Fruit fly (Drosophila melanogaster): ENCODE results near the gene Spn38F.

DNA sequence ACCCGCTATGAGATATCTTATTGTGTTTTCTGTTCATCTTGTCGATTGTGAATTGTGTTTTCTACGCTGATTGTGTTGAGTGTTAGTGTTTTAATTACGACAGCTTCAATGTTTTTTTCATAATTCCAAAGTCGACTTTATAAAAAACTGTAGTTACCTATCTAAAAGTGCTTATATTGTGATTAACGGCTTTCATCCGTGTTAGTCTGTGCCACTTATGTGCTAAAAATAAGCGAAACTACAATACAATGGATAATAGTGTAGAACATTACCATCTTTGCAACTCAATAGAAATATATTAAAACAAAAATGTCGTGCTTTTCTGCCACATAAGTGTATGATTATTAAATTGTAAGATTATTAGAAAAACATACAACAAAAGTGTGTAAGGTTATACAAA is 21.6 kb downstream of the Spn38F start, which contains the start of gene CG33322:
- TF ChIP-seq Dfd (GFP tag; optimal IDR thresholded peaks at IDR 0.05) (no peak), psq (GFP tag; optimal IDR thresholded peaks at IDR 0.05) (no peak), fru (GFP tag; optimal IDR thresholded peaks at IDR 0.05) (no peak), Hr78 (GFP tag; optimal IDR thresholded peaks at IDR 0.05) (no peak), Abd-B (GFP tag; optimal IDR thresholded peaks at IDR 0.05) (no peak), Rel (GFP tag; optimal IDR thresholded peaks at IDR 0.05) (no peak), Rel (tag; optimal IDR thresholded peaks at IDR 0.05) (no peak), HLH106 (tag; optimal IDR thresholded peaks at IDR 0.05) (no peak), Sp1 (GFP tag; optimal IDR thresholded peaks at IDR 0.05) (no peak), lola (GFP tag; optimal IDR thresholded peaks at IDR 0.05) (no peak), pan (optimal IDR thresholded peaks at IDR 0.05) (no peak)
